Worm (Caenorhabditis elegans): ENCODE results near the gene twk-43.

DNA sequence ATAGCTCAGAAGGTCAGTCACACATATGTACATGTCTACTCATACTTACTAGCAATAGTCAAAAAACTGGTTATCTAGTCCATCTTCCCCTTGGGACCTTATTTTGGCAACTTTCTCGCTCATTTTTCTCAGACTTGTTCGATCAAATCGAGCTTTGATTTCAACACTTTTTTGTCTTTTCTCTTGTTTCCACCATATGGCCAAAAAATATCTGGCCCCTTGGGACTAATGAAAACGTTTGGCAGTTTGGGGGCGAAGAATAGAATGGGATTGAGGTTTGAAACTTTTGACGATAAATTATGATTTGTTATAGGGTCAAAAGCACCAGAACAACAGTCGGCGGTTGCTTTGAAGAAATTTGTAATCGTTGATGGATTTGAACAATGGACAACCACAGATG lies 6.3 kb downstream of the twk-43 start:
- TF ChIP-seq ama-1 (optimal IDR thresholded peaks at IDR 0.05) (no peak), aly-1 (tag; optimal IDR thresholded peaks at IDR 0.05) (no peak), sea-1 (GFP tag; conservative IDR thresholded peaks at IDR 0.05) (no peak), F13C5.2 (tag; optimal IDR thresholded peaks at IDR 0.05) (no peak)
